Worm (Caenorhabditis elegans) whole organism, late embryonic: Measurements from ENCODE around the gene tmem-131.

Experiments
- C08G9.2 ChIP-seq: sonication (generic microtip); optimal IDR thresholded peaks from 2 replicates; lab custom pipeline; 2016; ENCODE audit warnings: mild to moderate bottlenecking, missing genetic modification characterization, moderate library complexity, missing compliant biosample characterization
- F13H6.1 ChIP-seq: sonication (generic microtip); optimal IDR thresholded peaks from 2 replicates; lab custom pipeline; 2016; ENCODE audit warnings: missing genetic modification characterization, missing compliant biosample characterization
- K09A11.1 ChIP-seq: sonication (generic microtip); optimal IDR thresholded peaks from 2 replicates; lab custom pipeline; 2017; ENCODE audit warnings: antibody characterized with exemption, mild to moderate bottlenecking, missing genetic modification characterization, missing compliant biosample characterization; ENCODE audit not compliant: insufficient read depth
- T23F11.4 ChIP-seq: fragments of 200-800 bp; sonication (Bioruptor generic); optimal IDR thresholded peaks from 2 replicates; lab custom pipeline; 2018; ENCODE audit warnings: mild to moderate bottlenecking, missing genetic modification characterization, missing compliant biosample characterization
- Y22D7AL.16 ChIP-seq: sonication (generic microtip); optimal IDR thresholded peaks from 2 replicates; lab custom pipeline; 2016; ENCODE audit warnings: missing genetic modification characterization, missing compliant biosample characterization
- ama-1 ChIP-seq: fragments of 150-350 bp; optimal IDR thresholded peaks from 2 replicates; lab custom pipeline; 2014
- ceh-2 ChIP-seq: sonication (generic microtip); optimal IDR thresholded peaks from 2 replicates; lab custom pipeline; 2016; ENCODE audit warnings: missing genotype, missing genetic modification characterization, missing compliant biosample characterization
- ceh-22 ChIP-seq: sonication (generic microtip); optimal IDR thresholded peaks from 2 replicates; lab custom pipeline; 2017; ENCODE audit warnings: missing biosample characterization, missing genetic modification characterization
- ceh-24 ChIP-seq: sonication (generic microtip); optimal IDR thresholded peaks from 2 replicates; lab custom pipeline; 2016; ENCODE audit warnings: mild to moderate bottlenecking, missing genetic modification characterization, missing compliant biosample characterization
- ceh-30 ChIP-seq: fragments of 150-350 bp; optimal IDR thresholded peaks from 2 replicates; lab custom pipeline; 2014; ENCODE audit warnings: missing biosample characterization, missing genetic modification characterization
- ceh-31 ChIP-seq: sonication (generic microtip); optimal IDR thresholded peaks from 2 replicates; lab custom pipeline; 2016; ENCODE audit warnings: missing genetic modification characterization, missing compliant biosample characterization
- ceh-45 ChIP-seq: fragments of 200-800 bp; sonication (Bioruptor generic); IDR thresholded peaks from 2 replicates; pipeline ENCODE4 v1.3.6; 2022; ENCODE audit warnings: missing genetic modification reagents, missing genetic modification characterization, missing compliant biosample characterization
- ceh-9 ChIP-seq: sonication (generic microtip); optimal IDR thresholded peaks from 2 replicates; lab custom pipeline; 2016; ENCODE audit warnings: mild to moderate bottlenecking, missing genetic modification characterization, inconsistent platforms, missing compliant biosample characterization
- elt-2 ChIP-seq: sonication (generic microtip); optimal IDR thresholded peaks from 2 replicates; lab custom pipeline; 2016; ENCODE audit warnings: missing genetic modification reagents, missing genetic modification characterization, missing compliant biosample characterization
- ets-4 ChIP-seq: sonication (generic microtip); optimal IDR thresholded peaks from 2 replicates; lab custom pipeline; 2016; ENCODE audit warnings: missing genetic modification characterization, missing compliant biosample characterization
- fkh-6 ChIP-seq: sonication (generic microtip); optimal IDR thresholded peaks from 2 replicates; lab custom pipeline; 2016; ENCODE audit warnings: missing genetic modification characterization, missing compliant biosample characterization
- gmeb-2 ChIP-seq: sonication (generic microtip); optimal IDR thresholded peaks from 2 replicates; lab custom pipeline; 2016; ENCODE audit warnings: missing genetic modification characterization, inconsistent platforms, missing compliant biosample characterization
- hlh-13 ChIP-seq: fragments of 200-800 bp; sonication (Bioruptor generic); optimal IDR thresholded peaks from 2 replicates; lab custom pipeline; 2018; ENCODE audit warnings: mild to moderate bottlenecking, missing genetic modification characterization, missing compliant biosample characterization
- hlh-15 ChIP-seq: sonication (generic microtip); optimal IDR thresholded peaks from 2 replicates; lab custom pipeline; 2016; ENCODE audit warnings: missing genetic modification characterization, missing compliant biosample characterization
- hlh-6 ChIP-seq: sonication (generic microtip); optimal IDR thresholded peaks from 2 replicates; lab custom pipeline; 2016; ENCODE audit warnings: missing genotype, missing genetic modification characterization, missing compliant biosample characterization
- hlh-8 ChIP-seq: sonication (generic microtip); optimal IDR thresholded peaks from 2 replicates; lab custom pipeline; 2016; ENCODE audit warnings: missing genotype, missing genetic modification characterization, missing compliant biosample characterization
- lin-11 ChIP-seq: fragments of 200-800 bp; sonication (Bioruptor generic); optimal IDR thresholded peaks from 2 replicates; lab custom pipeline; 2018; ENCODE audit warnings: mild to moderate bottlenecking, missing genetic modification characterization, missing compliant biosample characterization
- madf-2 ChIP-seq: sonication (generic microtip); optimal IDR thresholded peaks from 2 replicates; lab custom pipeline; 2017; ENCODE audit warnings: missing genetic modification characterization, missing compliant biosample characterization
- nfya-1 ChIP-seq: sonication (generic microtip); optimal IDR thresholded peaks from 2 replicates; lab custom pipeline; 2017; ENCODE audit warnings: missing genetic modification characterization, mild to moderate bottlenecking, missing compliant biosample characterization, antibody characterized with exemption, moderate library complexity
- nhr-11 ChIP-seq: fragments of 150-350 bp; optimal IDR thresholded peaks from 2 replicates; lab custom pipeline; 2014; ENCODE audit warnings: missing biosample characterization, missing genetic modification characterization
- npax-4 ChIP-seq: sonication (generic microtip); optimal IDR thresholded peaks from 2 replicates; lab custom pipeline; 2016; ENCODE audit warnings: missing genetic modification characterization, missing compliant biosample characterization
- odd-2 ChIP-seq: sonication (generic microtip); optimal IDR thresholded peaks from 2 replicates; lab custom pipeline; 2017; ENCODE audit warnings: antibody characterized with exemption, mild to moderate bottlenecking, missing genetic modification characterization, missing compliant biosample characterization
- pag-3 ChIP-seq: sonication (generic microtip); optimal IDR thresholded peaks from 2 replicates; lab custom pipeline; 2016; ENCODE audit warnings: missing compliant biosample characterization, missing genetic modification characterization, borderline replicate concordance
- pha-2 ChIP-seq: sonication (generic microtip); optimal IDR thresholded peaks from 2 replicates; lab custom pipeline; 2017; ENCODE audit warnings: mild to moderate bottlenecking, missing genetic modification characterization, missing compliant biosample characterization
- rnt-1 ChIP-seq: sonication (generic microtip); optimal IDR thresholded peaks from 2 replicates; lab custom pipeline; 2016; ENCODE audit warnings: missing genetic modification characterization, missing compliant biosample characterization
- sdc-2 ChIP-seq: sonication (generic microtip); optimal IDR thresholded peaks from 2 replicates; lab custom pipeline; 2016; ENCODE audit warnings: missing genotype, missing genetic modification characterization, missing compliant biosample characterization
- sox-2 ChIP-seq: fragments of 200-800 bp; sonication (Bioruptor generic); IDR thresholded peaks from 2 replicates; pipeline ENCODE4 v1.3.6; 2022; ENCODE audit warnings: missing genetic modification reagents, missing genetic modification characterization, missing compliant biosample characterization
- syd-9 ChIP-seq: sonication (generic microtip); optimal IDR thresholded peaks from 2 replicates; lab custom pipeline; 2016; ENCODE audit warnings: mild to moderate bottlenecking, missing genetic modification characterization, moderate library complexity, missing compliant biosample characterization
- tbx-2 ChIP-seq: sonication (generic microtip); optimal IDR thresholded peaks from 2 replicates; lab custom pipeline; 2016; ENCODE audit warnings: missing genetic modification characterization, missing compliant biosample characterization
- ttx-3 ChIP-seq: sonication (generic microtip); optimal IDR thresholded peaks from 2 replicates; lab custom pipeline; 2016; ENCODE audit warnings: missing genetic modification reagents, missing genetic modification characterization, missing compliant biosample characterization
- unc-86 ChIP-seq: sonication (generic microtip); optimal IDR thresholded peaks from 2 replicates; lab custom pipeline; 2016; ENCODE audit warnings: missing genetic modification characterization, missing compliant biosample characterization

The tmem-131 gene

DNA sequence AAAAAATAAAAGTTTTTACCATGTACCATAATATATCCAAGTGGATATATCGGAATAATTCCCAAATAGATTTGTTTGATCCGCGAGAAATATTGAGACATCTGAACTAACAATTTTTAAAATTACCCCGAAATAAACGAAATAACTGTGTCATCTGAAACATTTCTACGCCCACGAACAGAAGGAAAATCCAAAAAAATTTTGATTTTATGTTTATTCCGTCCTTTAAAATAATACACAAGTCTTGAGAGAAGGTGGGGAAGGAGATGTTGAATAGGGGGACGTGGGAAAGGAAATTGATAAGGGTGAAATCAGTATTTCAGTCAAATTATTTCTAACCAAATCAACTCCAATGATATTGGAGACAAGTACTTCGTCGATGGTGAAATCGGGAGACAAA, 10.8 kb upstream of the tmem-131 start, which contains the start of gene R144.11:
Gene R144.11 (minus strand): TSS at position 101 of the 400 bp plus-strand sequence.
- no peak for TF ChIP-seq ceh-2 (tag; lab: Kevin White, UChicago)

- TF ChIP-seq syd-9 (tag; lab: Kevin White, UChicago) (no peak), nfya-1 (tag; lab: Kevin White, UChicago) (no peak), ceh-9 (tag; lab: Kevin White, UChicago) (no peak), hlh-15 (tag; lab: Kevin White, UChicago) (no peak)
- TF ChIP-seq, all 69 proteins: peak for 0
Measured at ce11 chrIII:5006881-5007280, 8.9 kb upstream of the tmem-131 start, which contains the start of gene R144.12. TSS of gene R144.12 (minus strand) at chrIII:5006981.

DNA sequence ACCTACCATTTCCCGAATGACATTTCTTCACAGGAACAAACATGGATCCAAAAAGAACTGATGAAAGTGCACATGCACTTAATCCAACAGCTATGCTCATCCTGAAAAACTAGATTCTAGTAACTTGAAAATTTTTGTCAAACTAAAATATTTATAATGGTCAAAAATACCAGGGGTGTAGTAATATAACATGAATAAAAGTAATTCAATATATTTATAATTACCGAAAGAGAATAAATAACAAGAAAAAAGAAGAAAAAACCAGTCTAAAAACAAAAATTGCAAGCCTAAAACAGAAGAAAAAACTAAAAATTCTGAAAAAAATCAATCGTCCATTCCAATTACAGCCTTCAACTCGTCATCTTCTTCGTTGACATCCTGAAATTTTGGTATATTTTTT, 6.7 kb upstream of the tmem-131 start, which contains the start of gene R144.6:
Gene R144.6 (minus strand): TSS at position 101 of the 400 bp plus-strand sequence.
- TF ChIP-seq hlh-13 (GFP tag; lab: Kevin White, UChicago) (no peak), ceh-45 (GFP tag; lab: Robert Waterston, UW) (no peak), ceh-30 (tag; lab: Kevin White, UChicago) (no peak), ceh-2 (tag; lab: Kevin White, UChicago) (no peak), tbx-2 (tag; lab: Kevin White, UChicago) (no peak), K09A11.1 (tag; lab: Kevin White, UChicago) (no peak), elt-2 (tag; lab: Kevin White, UChicago) (no peak), npax-4 (tag; lab: Kevin White, UChicago) (no peak), sox-2 (GFP tag; lab: Robert Waterston, UW) (no peak), T23F11.4 (GFP tag; lab: Kevin White, UChicago) (no peak), ceh-24 (tag; lab: Kevin White, UChicago) (no peak), hlh-15 (tag; lab: Kevin White, UChicago) (no peak), ama-1 (lab: Kevin White, UChicago) (no peak), ceh-31 (no peak), ceh-22 (tag; lab: Kevin White, UChicago) (no peak), ceh-9 (tag; lab: Kevin White, UChicago) (no peak), fkh-6 (tag; lab: Kevin White, UChicago) (no peak)
- TF ChIP-seq, all 69 proteins: peak for 0

ce11 chrIII:5002231-5002630, 4.3 kb upstream of the tmem-131 start, which contains the start of gene R144.10:
TSS of gene R144.10 (minus strand) at chrIII:5002331.
- no peak for TF ChIP-seq C08G9.2 (tag; lab: Kevin White, UChicago)
- no peak for TF ChIP-seq ceh-2 (tag; lab: Kevin White, UChicago)
- TF ChIP-seq pag-3 (tag; lab: Kevin White, UChicago): no peak
- no peak for TF ChIP-seq madf-2 (tag; lab: Kevin White, UChicago)
- no peak for TF ChIP-seq gmeb-2 (tag; lab: Kevin White, UChicago)
- no peak for TF ChIP-seq odd-2 (tag; lab: Kevin White, UChicago)
- no peak for TF ChIP-seq nfya-1 (tag; lab: Kevin White, UChicago)
- TF ChIP-seq K09A11.1 (tag; lab: Kevin White, UChicago): no peak
- no peak for TF ChIP-seq nhr-11 (tag; lab: Kevin White, UChicago)
- no peak for TF ChIP-seq hlh-8 (tag; lab: Kevin White, UChicago)
- no peak for TF ChIP-seq rnt-1
- no peak for TF ChIP-seq F13H6.1 (tag; lab: Kevin White, UChicago)

- TF ChIP-seq ama-1 (lab: Kevin White, UChicago) (no peak), ttx-3 (tag; lab: Kevin White, UChicago) (no peak), ceh-9 (tag; lab: Kevin White, UChicago) (no peak), sdc-2 (tag; lab: Kevin White, UChicago) (no peak), ets-4 (peak; percentile 73), hlh-6 (tag; lab: Kevin White, UChicago) (no peak), hlh-15 (tag; lab: Kevin White, UChicago) (no peak), nfya-1 (tag; lab: Kevin White, UChicago) (no peak), T23F11.4 (GFP tag; lab: Kevin White, UChicago) (no peak), Y22D7AL.16 (tag; lab: Kevin White, UChicago) (no peak), pha-2 (tag; lab: Kevin White, UChicago) (no peak), tbx-2 (tag; lab: Kevin White, UChicago) (no peak), ceh-30 (tag; lab: Kevin White, UChicago) (no peak), unc-86 (no peak), lin-11 (tag; lab: Kevin White, UChicago) (no peak), C08G9.2 (tag; lab: Kevin White, UChicago) (no peak), ceh-2 (tag; lab: Kevin White, UChicago) (peak; percentile 24)
Measured at ce11 chrIII:4998956-4999425, 1.0 kb upstream of the tmem-131 start, which contains the start of gene smcr-8. TSS of gene smcr-8 (plus strand) at chrIII:4999375.
